Worm (Caenorhabditis elegans): Measurements from ENCODE around the gene acr-25.

DNA sequence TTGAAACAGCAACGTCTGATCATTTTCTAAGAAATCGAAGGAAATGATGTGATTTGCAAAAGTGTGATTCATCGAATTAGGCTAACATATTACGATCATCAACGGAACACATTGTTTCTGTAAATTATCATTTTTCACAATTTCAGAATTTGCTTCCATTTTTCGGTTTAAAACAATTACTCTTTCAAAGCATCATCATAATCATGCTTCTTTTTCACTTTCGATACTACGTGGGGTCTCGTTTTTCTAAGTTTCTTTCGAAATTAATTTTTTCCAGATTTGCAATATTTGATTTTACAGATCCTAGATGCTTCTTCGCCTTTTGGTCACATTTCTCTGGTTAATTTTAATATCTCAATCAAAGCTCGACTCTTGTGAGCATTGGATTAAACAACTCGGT, 16.1 kb downstream of the acr-25 start, which contains the start of gene tyr-6:
- TF ChIP-seq sdc-2 (tag; optimal IDR thresholded peaks at IDR 0.05) (no peak), lin-11 (tag; optimal IDR thresholded peaks at IDR 0.05) (no peak), pha-4 (tag; optimal IDR thresholded peaks at IDR 0.05) (no peak)

Data from whole organism, late embryonic.